Fruit fly (Drosophila melanogaster) whole organism, pupa: ENCODE results near the gene Tdh.

ENCODE experiments used
- CG12605 ChIP-seq: fragments of 200-800 bp; sonication (Bioruptor generic); IDR thresholded peaks from 2 replicates; pipeline ENCODE4 v1.3.6; 2022; ENCODE audit warnings: missing biosample characterization, missing genetic modification characterization
- CG13204 ChIP-seq: fragments of 200-800 bp; sonication (Bioruptor generic); optimal IDR thresholded peaks from 2 replicates; lab custom pipeline; 2018; ENCODE audit warnings: missing biosample characterization, mild to moderate bottlenecking, missing genetic modification characterization, moderate library complexity
- CG8159 ChIP-seq: fragments of 200-800 bp; sonication (Bioruptor generic); optimal IDR thresholded peaks from 3 replicates; lab custom pipeline; 2018; ENCODE audit warnings: missing biosample characterization, mild to moderate bottlenecking, missing genetic modification characterization, moderate library complexity
- D1 ChIP-seq: fragments of 200-800 bp; sonication (Bioruptor generic); optimal IDR thresholded peaks from 2 replicates; lab custom pipeline; 2018; ENCODE audit warnings: missing biosample characterization, mild to moderate bottlenecking, missing genetic modification characterization, moderate library complexity
- EcR ChIP-seq: fragments of 200-800 bp; sonication (Bioruptor generic); optimal IDR thresholded peaks from 3 replicates; lab custom pipeline; 2019; ENCODE audit warnings: missing biosample characterization, missing genetic modification characterization, mild to moderate bottlenecking, moderate library complexity, missing genetic modification reagents
- Ets98B ChIP-seq: fragments of 200-800 bp; sonication (Bioruptor generic); IDR thresholded peaks from 2 replicates; pipeline ENCODE4 v1.3.6; 2022; ENCODE audit warnings: missing biosample characterization, missing genetic modification characterization
- Pif1B ChIP-seq: fragments of 200-800 bp; sonication (Bioruptor generic); optimal IDR thresholded peaks from 3 replicates; lab custom pipeline; 2016; ENCODE audit warnings: missing biosample characterization, missing genetic modification characterization
- Snoo ChIP-seq: fragments of 200-800 bp; sonication (Bioruptor generic); optimal IDR thresholded peaks from 3 replicates; lab custom pipeline; 2017; ENCODE audit warnings: missing biosample characterization, mild to moderate bottlenecking, missing genetic modification characterization, inconsistent platforms
- fd96Ca ChIP-seq: fragments of 200-800 bp; sonication (Bioruptor generic); IDR thresholded peaks from 3 replicates; pipeline ENCODE4 v1.3.6; 2022; ENCODE audit warnings: missing biosample characterization, missing genetic modification characterization
- gl ChIP-seq: fragments of 200-800 bp; sonication (Bioruptor generic); optimal IDR thresholded peaks from 2 replicates; lab custom pipeline; 2018; ENCODE audit warnings: missing biosample characterization, mild to moderate bottlenecking, missing genetic modification characterization
- rn ChIP-seq: fragments of 200-800 bp; sonication (Bioruptor generic); IDR thresholded peaks from 2 replicates; pipeline ENCODE4 v1.3.6; 2022; ENCODE audit warnings: missing biosample characterization, missing genetic modification characterization

- no peak for TF ChIP-seq CG8159 (tag; lab: Kevin White, UChicago)
- no peak for TF ChIP-seq rn (GFP tag; lab: Robert Waterston, UW)
- TF ChIP-seq Pif1B (GFP tag; lab: Kevin White, UChicago), result no peak
- no peak for TF ChIP-seq Snoo
- no peak for TF ChIP-seq gl (tag; lab: Kevin White, UChicago)
- TF ChIP-seq D1 (tag; lab: Kevin White, UChicago), result peak; percentile 29
- TF ChIP-seq CG12605 (GFP tag; lab: Robert Waterston, UW), result no peak
- no peak for TF ChIP-seq fd96Ca (GFP tag; lab: Robert Waterston, UW)
- TF ChIP-seq Ets98B (GFP tag; lab: Robert Waterston, UW), result no peak
- no peak for TF ChIP-seq CG13204 (GFP tag; lab: Kevin White, UChicago)
- no peak for TF ChIP-seq EcR (GFP tag; lab: Kevin White, UChicago)
Observed at dm6 chr3L:20498204-20498603, 31.5 kb downstream of the Tdh start.
